Worm (Caenorhabditis elegans) whole organism, L2 larva: ENCODE measurements around the gene suex-2.

Source experiments
- C34F6.9 ChIP-seq: fragments of 150-350 bp; optimal IDR thresholded peaks from 2 replicates; lab custom pipeline; 2014; ENCODE audit warnings: missing biosample characterization, missing genetic modification characterization
- ama-1 ChIP-seq: fragments of 150-350 bp; optimal IDR thresholded peaks from 2 replicates; lab custom pipeline; 2018; ENCODE audit warnings: inconsistent platforms
- ceh-16 ChIP-seq: fragments of 150-350 bp; optimal IDR thresholded peaks from 2 replicates; lab custom pipeline; 2014; ENCODE audit warnings: missing biosample characterization, missing genetic modification characterization
- ceh-82 ChIP-seq: fragments of 150-350 bp; optimal IDR thresholded peaks from 2 replicates; lab custom pipeline; 2014; ENCODE audit warnings: missing biosample characterization, missing genetic modification characterization
- dmd-4 ChIP-seq: sonication (generic microtip); optimal IDR thresholded peaks from 2 replicates; lab custom pipeline; 2017; ENCODE audit warnings: missing biosample characterization, missing genetic modification characterization
- elt-3 ChIP-seq: sonication (generic microtip); optimal IDR thresholded peaks from 2 replicates; lab custom pipeline; 2017; ENCODE audit warnings: missing biosample characterization, missing genetic modification characterization
- lin-39 ChIP-seq: fragments of 150-350 bp; optimal IDR thresholded peaks from 2 replicates; lab custom pipeline; 2014; ENCODE audit warnings: missing biosample characterization, missing genetic modification reagents, missing genetic modification characterization
- mab-5 ChIP-seq: fragments of 150-350 bp; optimal IDR thresholded peaks from 2 replicates; lab custom pipeline; 2014; ENCODE audit warnings: missing biosample characterization, missing genetic modification characterization
- nhr-10 ChIP-seq: sonication (generic microtip); optimal IDR thresholded peaks from 2 replicates; lab custom pipeline; 2017; ENCODE audit warnings: missing biosample characterization, missing genetic modification characterization
- nhr-23 ChIP-seq: fragments of 150-350 bp; optimal IDR thresholded peaks from 2 replicates; lab custom pipeline; 2014; ENCODE audit warnings: missing biosample characterization, missing genetic modification reagents, missing genetic modification characterization
- nhr-77 ChIP-seq: fragments of 150-350 bp; optimal IDR thresholded peaks from 2 replicates; lab custom pipeline; 2014; ENCODE audit warnings: missing biosample characterization, missing genetic modification characterization
- skn-1 ChIP-seq: sonication (generic microtip); optimal IDR thresholded peaks from 2 replicates; lab custom pipeline; 2017; ENCODE audit warnings: missing biosample characterization, missing genetic modification characterization
- snpc-4 ChIP-seq: fragments of 150-350 bp; optimal IDR thresholded peaks from 2 replicates; lab custom pipeline; 2014; ENCODE audit warnings: missing biosample characterization, missing genetic modification characterization

ce11 chrIV:9007947-9008346 is 39.9 kb downstream of the suex-2 start:
- TF ChIP-seq nhr-10 (tag; lab: Kevin White, UChicago) (no peak), skn-1 (tag; lab: Kevin White, UChicago) (no peak), lin-39 (tag; lab: Kevin White, UChicago) (no peak), snpc-4 (tag; lab: Kevin White, UChicago) (no peak), elt-3 (no peak), ama-1 (no peak), ceh-16 (no peak), C34F6.9 (tag; lab: Kevin White, UChicago) (no peak), nhr-77 (tag; lab: Kevin White, UChicago) (no peak), nhr-23 (tag; lab: Kevin White, UChicago) (no peak), mab-5 (tag; lab: Kevin White, UChicago) (no peak), dmd-4 (tag; lab: Kevin White, UChicago) (no peak), ceh-82 (tag; lab: Kevin White, UChicago) (no peak)
